Fruit fly (Drosophila melanogaster): ENCODE data around the gene loco.

Gene loco

dm6 chr3R:22625514-22626333 is 13.5 kb downstream of the loco start:
- TF ChIP-seq usp (GFP tag; optimal IDR thresholded peaks at IDR 0.05) (no peak), Abd-B (GFP tag; optimal IDR thresholded peaks at IDR 0.05) (no peak), woc (GFP tag; optimal IDR thresholded peaks at IDR 0.05) (no peak), Sp1 (GFP tag; optimal IDR thresholded peaks at IDR 0.05) (peak; percentile 75), sv (GFP tag; optimal IDR thresholded peaks at IDR 0.05) (no peak), Mio (GFP tag; optimal IDR thresholded peaks at IDR 0.05) (no peak), Jra (GFP tag; optimal IDR thresholded peaks at IDR 0.05) (peak; percentile 17), OdsH (GFP tag; optimal IDR thresholded peaks at IDR 0.05) (peak; percentile 70), HLH106 (tag; optimal IDR thresholded peaks at IDR 0.05) (peak; percentile 66), Hr78 (GFP tag; optimal IDR thresholded peaks at IDR 0.05) (no peak), Vsx2 (GFP tag; optimal IDR thresholded peaks at IDR 0.05; ENCODE audit: partially characterized antibody) (no peak), dmrt93B (GFP tag; optimal IDR thresholded peaks at IDR 0.05) (peak; percentile 62), fru (GFP tag; optimal IDR thresholded peaks at IDR 0.05) (peak; percentile 65), N (GFP tag; optimal IDR thresholded peaks at IDR 0.05) (no peak), CG32264 (GFP tag; optimal IDR thresholded peaks at IDR 0.05) (peak; percentile 23), Hnf4 (GFP tag; optimal IDR thresholded peaks at IDR 0.05) (no peak), rgr (GFP tag; optimal IDR thresholded peaks at IDR 0.05) (peak; percentile 49), jim (GFP tag; optimal IDR thresholded peaks at IDR 0.05) (no peak), dsf (GFP tag; optimal IDR thresholded peaks at IDR 0.05; ENCODE audit: borderline replicate concordance) (peak; percentile 5), ey (GFP tag; optimal IDR thresholded peaks at IDR 0.05) (peak; percentile 62), h (GFP tag; optimal IDR thresholded peaks at IDR 0.05) (peak; percentile 41), Rel (GFP tag; optimal IDR thresholded peaks at IDR 0.05) (no peak), Rel (tag; optimal IDR thresholded peaks at IDR 0.05) (peak; percentile 89), psq (GFP tag; optimal IDR thresholded peaks at IDR 0.05) (peak; percentile 49), Dfd (GFP tag; optimal IDR thresholded peaks at IDR 0.05) (no peak), foxo (GFP tag; optimal IDR thresholded peaks at IDR 0.05) (peak in 1 of 2 experiments; percentile 67)

DNA sequence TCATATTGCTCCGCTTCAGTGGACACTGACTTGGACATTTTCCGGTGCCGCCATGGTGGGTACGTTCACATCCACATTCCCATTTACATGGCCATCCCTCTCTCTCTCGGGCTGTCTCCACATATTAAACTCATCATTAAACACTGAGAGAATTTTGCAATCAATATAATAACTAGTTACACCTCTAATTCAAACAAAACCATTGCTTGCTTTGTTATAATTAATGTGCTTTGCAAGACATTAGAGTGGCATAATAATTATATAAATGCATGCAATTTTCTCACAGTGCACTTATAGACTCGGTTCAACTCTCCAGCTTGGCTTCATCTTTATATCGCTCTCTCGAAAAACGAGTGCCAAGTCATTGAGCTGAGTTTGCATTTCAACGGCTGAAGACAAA is 14.4 kb downstream of the loco start:
- TF ChIP-seq rgr (GFP tag; optimal IDR thresholded peaks at IDR 0.05) (peak; percentile 31), Abd-B (GFP tag; optimal IDR thresholded peaks at IDR 0.05) (no peak), h (GFP tag; optimal IDR thresholded peaks at IDR 0.05) (peak; percentile 73), OdsH (GFP tag; optimal IDR thresholded peaks at IDR 0.05) (peak; percentile 37), Dfd (GFP tag; optimal IDR thresholded peaks at IDR 0.05) (no peak), Myc (optimal IDR thresholded peaks at IDR 0.05) (no peak), HLH106 (tag; optimal IDR thresholded peaks at IDR 0.05) (peak; percentile 53), br (GFP tag; optimal IDR thresholded peaks at IDR 0.05) (peak; percentile 76), sv (GFP tag; optimal IDR thresholded peaks at IDR 0.05) (peak; percentile 10), CG9705 (GFP tag; optimal IDR thresholded peaks at IDR 0.05) (no peak), Vsx2 (GFP tag; optimal IDR thresholded peaks at IDR 0.05; ENCODE audit: partially characterized antibody) (no peak), N (GFP tag; optimal IDR thresholded peaks at IDR 0.05) (no peak), Hnf4 (GFP tag; optimal IDR thresholded peaks at IDR 0.05) (no peak), psq (GFP tag; optimal IDR thresholded peaks at IDR 0.05) (peak; percentile 28), Sp1 (GFP tag; optimal IDR thresholded peaks at IDR 0.05) (peak; percentile 39), brk (GFP tag; optimal IDR thresholded peaks at IDR 0.05) (no peak), usp (GFP tag; optimal IDR thresholded peaks at IDR 0.05) (no peak), fru (GFP tag; optimal IDR thresholded peaks at IDR 0.05) (peak; percentile 79), ey (GFP tag; optimal IDR thresholded peaks at IDR 0.05) (peak; percentile 64)

- TF ChIP-seq rgr (GFP tag; optimal IDR thresholded peaks at IDR 0.05) = no peak
- no peak for TF ChIP-seq dsf (GFP tag; optimal IDR thresholded peaks at IDR 0.05; ENCODE audit: borderline replicate concordance)
- no peak for TF ChIP-seq pan (optimal IDR thresholded peaks at IDR 0.05)
- TF ChIP-seq foxo (GFP tag; optimal IDR thresholded peaks at IDR 0.05) = no peak
- no peak for TF ChIP-seq Dfd (GFP tag; optimal IDR thresholded peaks at IDR 0.05)
- no peak for TF ChIP-seq woc (GFP tag; optimal IDR thresholded peaks at IDR 0.05)
- TF ChIP-seq Abd-B (GFP tag; optimal IDR thresholded peaks at IDR 0.05) = no peak
- TF ChIP-seq jim (GFP tag; optimal IDR thresholded peaks at IDR 0.05) = no peak
- TF ChIP-seq Hnf4 (GFP tag; optimal IDR thresholded peaks at IDR 0.05) = no peak
- TF ChIP-seq Rel (GFP tag; optimal IDR thresholded peaks at IDR 0.05) = no peak
- no peak for TF ChIP-seq Rel (tag; optimal IDR thresholded peaks at IDR 0.05)
- TF ChIP-seq fru (GFP tag; optimal IDR thresholded peaks at IDR 0.05) = no peak
- TF ChIP-seq tai (GFP tag; optimal IDR thresholded peaks at IDR 0.05) = no peak
- TF ChIP-seq ey (GFP tag; optimal IDR thresholded peaks at IDR 0.05) = no peak
Measured at dm6 chr3R:22618280-22618679, 20.9 kb downstream of the loco start, which contains the start of gene mRpL45. Gene mRpL45 (plus strand): TSS chr3R:22618492.

DNA sequence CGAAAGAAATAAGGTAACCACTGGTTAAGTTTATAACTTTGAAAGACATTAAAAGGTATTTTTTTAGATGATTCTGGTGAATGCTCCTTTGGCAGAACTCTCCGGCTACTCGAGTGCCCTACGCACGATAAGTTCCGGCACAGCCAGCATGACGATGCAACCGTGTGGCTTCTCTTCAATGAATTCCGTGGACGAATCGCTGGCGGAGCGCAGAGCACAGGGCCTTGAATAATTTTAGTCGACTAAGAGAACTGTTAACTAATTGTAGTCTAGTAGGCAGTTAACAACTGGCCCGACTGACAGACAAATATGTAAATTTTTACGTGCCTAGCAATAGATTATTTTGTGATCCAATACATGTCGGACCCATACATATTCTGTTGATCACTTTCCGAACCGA is 23.0 kb downstream of the loco start, which contains the start of gene CG31161:
TSS of gene CG31161 (plus strand) at position 301 of the 400 bp plus-strand sequence.
- no peak for TF ChIP-seq Hr83 (GFP tag; optimal IDR thresholded peaks at IDR 0.05; ENCODE audit: poor library complexity, severe bottlenecking)

All from whole organism, wandering third instar larva.